Worm (Caenorhabditis elegans) whole organism, L1 larva: ENCODE data around the gene T20B3.1.

Source experiments
- F16B12.6 ChIP-seq: fragments of 150-350 bp; optimal IDR thresholded peaks from 2 replicates; lab custom pipeline; 2014; ENCODE audit warnings: missing biosample characterization, missing genetic modification characterization
- elt-3 ChIP-seq, 6 experiments: fragments of 150-350 bp in 1 of 6; sonication (generic microtip); optimal IDR thresholded peaks; 2 replicates each; lab custom pipeline; 2017 to 2018; ENCODE audit warnings: missing biosample characterization in 6 of 6, missing genetic modification characterization in 6 of 6, inconsistent platforms in 1 of 6
- fos-1 ChIP-seq: fragments of 150-350 bp; optimal IDR thresholded peaks from 2 replicates; lab custom pipeline; 2014; ENCODE audit warnings: missing biosample characterization, missing genetic modification characterization
- jun-1 ChIP-seq: fragments of 150-350 bp; optimal IDR thresholded peaks from 2 replicates; lab custom pipeline; 2014; ENCODE audit warnings: missing biosample characterization, missing genetic modification reagents, missing genetic modification characterization
- lin-39 ChIP-seq: fragments of 150-350 bp; optimal IDR thresholded peaks from 2 replicates; lab custom pipeline; 2014; ENCODE audit warnings: missing biosample characterization, missing genetic modification reagents, missing genetic modification characterization
- snpc-4 ChIP-seq: fragments of 150-350 bp; optimal IDR thresholded peaks from 2 replicates; lab custom pipeline; 2014; ENCODE audit warnings: missing biosample characterization, missing genetic modification characterization
- sox-4 ChIP-seq: sonication (generic microtip); optimal IDR thresholded peaks from 2 replicates; lab custom pipeline; 2016; ENCODE audit warnings: missing genetic modification characterization, missing compliant biosample characterization
- unc-130 ChIP-seq: fragments of 150-350 bp; optimal IDR thresholded peaks from 2 replicates; lab custom pipeline; 2017; ENCODE audit warnings: missing biosample characterization, missing genetic modification characterization, inconsistent platforms
- unc-98 ChIP-seq: fragments of 200-800 bp; sonication (Bioruptor generic); IDR thresholded peaks from 2 replicates; pipeline ENCODE4 v1.3.6; 2022; ENCODE audit warnings: missing genetic modification characterization, missing compliant biosample characterization
- ztf-11 ChIP-seq, 2 experiments: sonication (generic microtip); optimal IDR thresholded peaks; 2 replicates each; lab custom pipeline; 2016 to 2017; ENCODE audit warnings: missing genetic modification characterization in 2 of 2, missing biosample characterization in 1 of 2, missing compliant biosample characterization in 1 of 2

DNA sequence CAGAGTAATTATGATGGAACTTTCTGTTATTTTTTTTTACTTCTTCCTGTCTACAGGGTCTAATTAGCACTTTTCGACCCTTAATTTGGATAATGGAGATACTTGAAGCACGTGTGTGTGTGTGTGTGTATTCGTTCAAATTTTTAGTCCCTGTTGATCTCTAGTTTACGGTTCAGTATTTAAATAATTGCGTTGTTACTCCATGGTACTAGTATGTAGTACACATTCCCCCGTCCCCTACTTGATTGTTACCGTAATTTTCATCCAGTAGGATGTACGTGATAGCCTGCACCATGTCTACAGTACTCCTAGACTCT is 36.1 kb upstream of the T20B3.1 start:
- TF ChIP-seq unc-98 (GFP tag; lab: Robert Waterston, UW) (no peak), unc-130 (tag; lab: Kevin White, UChicago) (no peak), jun-1 (tag; lab: Kevin White, UChicago) (no peak), fos-1 (tag; lab: Kevin White, UChicago) (no peak), sox-4 (tag; lab: Kevin White, UChicago) (no peak), snpc-4 (tag; lab: Kevin White, UChicago) (no peak), ztf-11 (tag; optimal IDR thresholded peaks at IDR 0.05; lab: Kevin White, UChicago) (no peak), lin-39 (tag; lab: Kevin White, UChicago) (no peak), elt-3 (tag; optimal IDR thresholded peaks at IDR 0.05; lab: Kevin White, UChicago) (no peak), F16B12.6 (no peak)
